Fruit fly (Drosophila melanogaster): ENCODE results near the gene CG14408.

The CG14408 gene

DNA sequence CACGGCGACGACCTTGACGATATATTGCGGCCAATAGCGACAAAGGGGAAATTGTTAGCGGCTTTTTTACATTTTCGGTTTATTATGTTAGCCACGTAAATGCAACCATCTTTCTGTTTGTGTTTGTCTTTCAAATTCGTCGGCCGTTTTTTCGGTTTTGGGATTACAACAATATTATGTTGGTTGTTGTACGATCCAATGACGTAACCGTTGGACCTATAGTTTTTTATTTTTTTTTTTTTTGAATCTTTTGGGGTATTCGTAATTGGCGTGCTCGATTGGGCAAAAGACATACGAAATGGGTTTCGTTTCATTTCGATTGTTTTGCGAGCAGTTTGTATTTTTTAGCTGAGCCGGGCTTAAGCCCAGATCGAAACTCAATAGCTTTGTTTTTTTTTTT, 35.1 kb upstream of the CG14408 start (continued):
- TF ChIP-seq unc-4 (GFP tag; IDR thresholded peaks at IDR 0.05; ENCODE audit: partially characterized antibody): no peak
- no peak for TF ChIP-seq cato (GFP tag; optimal IDR thresholded peaks at IDR 0.05; ENCODE audit: borderline replicate concordance)
- no peak for TF ChIP-seq trem (tag; optimal IDR thresholded peaks at IDR 0.05)
- no peak for TF ChIP-seq HLHmδ (GFP tag; optimal IDR thresholded peaks at IDR 0.05)
- TF ChIP-seq CG6175 (GFP tag; IDR thresholded peaks at IDR 0.05): no peak
- no peak for TF ChIP-seq dpn (GFP tag; optimal IDR thresholded peaks at IDR 0.05)
- no peak for TF ChIP-seq Six4 (GFP tag; optimal IDR thresholded peaks at IDR 0.05)
- no peak for TF ChIP-seq CG4328 (GFP tag; optimal IDR thresholded peaks at IDR 0.05)
- peak; percentile 20 for TF ChIP-seq oc (tag; optimal IDR thresholded peaks at IDR 0.05)
- TF ChIP-seq D (optimal IDR thresholded peaks at IDR 0.05): no peak
- TF ChIP-seq D (GFP tag; optimal IDR thresholded peaks at IDR 0.05): no peak

DNA sequence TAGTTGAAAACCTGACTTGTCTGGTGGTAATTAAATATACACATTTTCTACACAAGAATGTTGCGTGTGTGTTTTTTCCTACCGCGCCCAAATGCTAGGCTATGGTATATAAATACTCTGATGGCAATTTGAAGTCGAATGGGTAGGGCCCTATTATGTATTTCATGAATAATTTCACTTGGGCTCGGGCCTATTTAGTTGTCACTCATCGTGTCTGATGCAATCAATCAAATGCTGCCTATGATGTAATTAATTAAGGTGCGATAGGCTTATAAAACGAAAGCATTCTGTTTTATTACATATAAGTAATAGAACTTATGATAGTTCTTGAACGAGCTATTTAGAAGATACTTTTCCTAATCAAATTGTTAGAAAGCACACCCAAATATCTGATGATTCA, 30.7 kb upstream of the CG14408 start:
- TF ChIP-seq CG11093 (GFP tag; IDR thresholded peaks at IDR 0.05) (no peak), Pdp1 (GFP tag; optimal IDR thresholded peaks at IDR 0.05) (peak in 1 of 2 experiments; percentile 59), gcm (GFP tag; optimal IDR thresholded peaks at IDR 0.05) (no peak), sd (tag; optimal IDR thresholded peaks at IDR 0.05) (peak; percentile 44), sens (GFP tag) (peak; percentile 69), CG2678 (tag; optimal IDR thresholded peaks at IDR 0.05) (no peak), vvl (GFP tag; IDR thresholded peaks at IDR 0.05) (0 out of 2 replicates have a peak, but pooled peaks have one; percentile 26), sob (GFP tag; IDR thresholded peaks at IDR 0.05) (no peak), usp (GFP tag; optimal IDR thresholded peaks at IDR 0.05) (no peak), Med (GFP tag) (peak; percentile 25), CG10654 (GFP tag; optimal IDR thresholded peaks at IDR 0.05) (no peak), bsh (GFP tag; optimal IDR thresholded peaks at IDR 0.05) (no peak)

- TF ChIP-seq CG10565 (GFP tag; optimal IDR thresholded peaks at IDR 0.05): no peak
- TF ChIP-seq Kr (GFP tag; optimal IDR thresholded peaks at IDR 0.05): no peak
- no peak for TF ChIP-seq knrl (GFP tag; IDR thresholded peaks at IDR 0.05; ENCODE audit: partially characterized antibody)
Measured at dm6 chrX:14858951-14859350, 27.1 kb upstream of the CG14408 start, which contains the start of gene CG46399. TSS of gene CG46399 (plus strand) at chrX:14859251.

DNA sequence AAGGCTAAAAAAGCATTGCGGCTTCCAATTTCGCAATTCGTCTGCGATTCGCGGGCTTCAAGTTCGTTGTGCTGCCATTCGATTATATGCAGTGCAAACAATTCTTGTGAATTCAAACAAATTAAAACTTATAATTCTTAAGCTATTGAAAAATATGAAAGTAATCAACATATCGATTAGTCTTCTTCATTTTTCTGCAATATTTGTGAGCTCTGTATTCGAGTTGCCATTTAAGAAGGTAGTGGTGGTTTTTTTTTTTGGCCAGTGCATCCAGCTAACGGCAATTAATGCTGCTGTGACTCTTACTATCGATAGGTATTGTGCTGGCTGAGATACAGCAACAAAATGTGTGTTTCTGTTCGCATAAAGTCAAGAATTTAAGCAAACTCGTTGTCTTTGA, 26.1 kb upstream of the CG14408 start:
- TF ChIP-seq Drgx (GFP tag; IDR thresholded peaks at IDR 0.05) (peak; percentile 62), ttk (GFP tag; IDR thresholded peaks at IDR 0.05) (no peak)

DNA sequence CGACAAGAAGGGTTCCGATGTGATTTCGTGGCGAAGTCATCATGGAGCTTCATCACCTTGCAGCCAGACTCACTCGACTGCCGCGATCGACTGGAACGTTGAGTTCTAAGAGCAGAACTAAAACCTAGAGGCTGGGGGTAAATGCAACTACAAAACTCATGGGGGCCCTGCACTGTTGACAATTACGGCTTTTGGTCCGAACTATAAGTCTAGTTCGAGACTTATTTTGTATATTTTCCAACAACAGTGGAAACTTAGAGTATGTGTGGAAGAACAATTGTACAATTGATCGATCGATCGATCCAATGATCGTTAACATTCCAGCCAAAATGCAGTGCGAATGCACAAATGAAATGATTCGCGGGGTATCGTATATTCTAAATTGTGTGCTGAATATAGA, 24.4 kb upstream of the CG14408 start, which contains the start of gene CG9519:
Gene CG9519 (minus strand): TSS at position 101 of the 400 bp plus-strand sequence.
- no peak for TF ChIP-seq CG7271 (tag; optimal IDR thresholded peaks at IDR 0.05)
- no peak for TF ChIP-seq E2f1 (GFP tag; IDR thresholded peaks at IDR 0.05)
- TF ChIP-seq dmrt11E (tag; optimal IDR thresholded peaks at IDR 0.05): no peak
- no peak for TF ChIP-seq Trl (optimal IDR thresholded peaks at IDR 0.05)
- no peak for TF ChIP-seq Trl (GFP tag; optimal IDR thresholded peaks at IDR 0.05)
- TF ChIP-seq CG14965 (GFP tag; optimal IDR thresholded peaks at IDR 0.05; ENCODE audit: borderline replicate concordance): no peak
- no peak for TF ChIP-seq B-H1 (GFP tag; IDR thresholded peaks at IDR 0.05)
- TF ChIP-seq CG5245 (GFP tag; optimal IDR thresholded peaks at IDR 0.05): no peak
- TF ChIP-seq amos (GFP tag; IDR thresholded peaks at IDR 0.05; ENCODE audit: partially characterized antibody): no peak

Measured in whole organism, embryonic.